Worm (Caenorhabditis elegans): ENCODE measurements around the gene ccdc-47.

- TF ChIP-seq klf-2 (GFP tag; conservative IDR thresholded peaks at IDR 0.05) (no peak), ref-1 (GFP tag; conservative IDR thresholded peaks at IDR 0.05) (no peak), ztf-29 (GFP tag; IDR thresholded peaks at IDR 0.05) (no peak), flt-1 (GFP tag; IDR thresholded peaks at IDR 0.05) (no peak), ztf-23 (GFP tag; IDR thresholded peaks at IDR 0.05) (no peak), tab-1 (GFP tag; IDR thresholded peaks at IDR 0.05) (no peak), cog-1 (tag; optimal IDR thresholded peaks at IDR 0.05) (no peak)
Measured at ce11 chrIII:3874492-3874891, 42.3 kb upstream of the ccdc-47 start.
